Fruit fly (Drosophila melanogaster) whole organism, embryonic: ENCODE data around the gene CG6972.

Source experiments
- Atf6 ChIP-seq: fragments of 200-800 bp; sonication (Bioruptor generic); IDR thresholded peaks from 2 replicates; pipeline ENCODE4 v1.3.6; 2022; ENCODE audit warnings: missing biosample characterization, missing genetic modification characterization
- Bteb2 ChIP-seq: fragments of 200-800 bp; sonication (Bioruptor generic); optimal IDR thresholded peaks from 2 replicates; lab custom pipeline; 2016; ENCODE audit warnings: missing biosample characterization, missing genetic modification characterization
- CG10209 ChIP-seq: fragments of 200-800 bp; sonication (Bioruptor generic); optimal IDR thresholded peaks from 3 replicates; lab custom pipeline; 2017; ENCODE audit warnings: missing biosample characterization, mild to moderate bottlenecking, missing genetic modification characterization, missing genetic modification reagents
- CG10366 ChIP-seq: fragments of 200-800 bp; sonication (Bioruptor generic); IDR thresholded peaks from 2 replicates; pipeline ENCODE4 v1.3.6; 2022; ENCODE audit warnings: missing biosample characterization, missing genetic modification characterization
- CG11093 ChIP-seq: fragments of 200-800 bp; sonication (Bioruptor generic); IDR thresholded peaks from 3 replicates; pipeline ENCODE4 v1.3.6; 2022; ENCODE audit warnings: missing biosample characterization, missing genetic modification characterization
- CG11696 ChIP-seq: fragments of 200-800 bp; sonication (Bioruptor generic); IDR thresholded peaks from 2 replicates; pipeline ENCODE4 v1.3.6; 2022; ENCODE audit warnings: missing biosample characterization, missing genetic modification characterization
- CG12071 ChIP-seq: fragments of 200-800 bp; sonication (Bioruptor generic); optimal IDR thresholded peaks from 3 replicates; lab custom pipeline; 2018; ENCODE audit warnings: missing biosample characterization, mild to moderate bottlenecking, missing genetic modification characterization
- CG12299 ChIP-seq: fragments of 200-800 bp; sonication (Bioruptor generic); optimal IDR thresholded peaks from 2 replicates; lab custom pipeline; 2018; ENCODE audit warnings: missing biosample characterization, mild to moderate bottlenecking, missing genetic modification characterization
- CG12659 ChIP-seq: fragments of 200-800 bp; sonication (Bioruptor generic); optimal IDR thresholded peaks from 3 replicates; lab custom pipeline; 2017; ENCODE audit warnings: mild to moderate bottlenecking, missing biosample characterization, missing genetic modification reagents, missing genetic modification characterization
- CG16815 ChIP-seq: fragments of 200-800 bp; sonication (Bioruptor generic); optimal IDR thresholded peaks from 3 replicates; lab custom pipeline; 2017; ENCODE audit warnings: missing biosample characterization, mild to moderate bottlenecking, missing genetic modification characterization
- CG17829 ChIP-seq: fragments of 200-800 bp; optimal IDR thresholded peaks from 2 replicates; lab custom pipeline; 2019; ENCODE audit warnings: missing biosample characterization, mild to moderate bottlenecking, missing genetic modification characterization, moderate library complexity
- CG34376 ChIP-seq: fragments of 200-800 bp; sonication (Bioruptor generic); optimal IDR thresholded peaks from 2 replicates; lab custom pipeline; 2018; ENCODE audit warnings: missing biosample characterization, mild to moderate bottlenecking, missing genetic modification characterization
- CG3726 ChIP-seq: fragments of 200-800 bp; sonication (Bioruptor generic); IDR thresholded peaks from 3 replicates; pipeline ENCODE4, ENCODE4 v1.3.6; 2022; ENCODE audit warnings: missing biosample characterization, missing genetic modification characterization
- CG6854 ChIP-seq: fragments of 200-800 bp; sonication (Bioruptor generic); optimal IDR thresholded peaks from 3 replicates; lab custom pipeline; 2017; ENCODE audit warnings: missing biosample characterization, mild to moderate bottlenecking, missing genetic modification characterization
- CG8388 ChIP-seq: fragments of 200-800 bp; sonication (Bioruptor generic); optimal IDR thresholded peaks from 2 replicates; lab custom pipeline; 2019; ENCODE audit warnings: missing biosample characterization, mild to moderate bottlenecking, missing genetic modification characterization, moderate library complexity
- CG9727 ChIP-seq: fragments of 200-800 bp; sonication (Bioruptor generic); optimal IDR thresholded peaks from 3 replicates; lab custom pipeline; 2017; ENCODE audit warnings: missing biosample characterization, mild to moderate bottlenecking, missing genetic modification characterization
- CG9797 ChIP-seq: fragments of 200-800 bp; sonication (Bioruptor generic); optimal IDR thresholded peaks from 3 replicates; lab custom pipeline; 2018; ENCODE audit warnings: missing biosample characterization, mild to moderate bottlenecking, missing genetic modification characterization
- Doc3 ChIP-seq: fragments of 200-800 bp; sonication (Bioruptor generic); IDR thresholded peaks from 3 replicates; pipeline ENCODE4 v1.3.6; 2022; ENCODE audit warnings: missing biosample characterization, missing genetic modification characterization; ENCODE audit not compliant: partially characterized antibody
- Eip74EF ChIP-seq, 2 experiments: fragments of 200-800 bp in 1 of 2; fragments of >200 bp in 1 of 2; sonication (Bioruptor generic) in 1 of 2; optimal IDR thresholded peaks; 2 replicates each; lab custom pipeline; 2017 to 2019; ENCODE audit warnings: missing biosample characterization in 2 of 2, missing genetic modification characterization in 2 of 2, mild to moderate bottlenecking in 1 of 2, moderate library complexity in 1 of 2
- HLH4C ChIP-seq: fragments of 200-800 bp; sonication (Bioruptor generic); IDR thresholded peaks from 3 replicates; pipeline ENCODE4 v1.3.6; 2022; ENCODE audit warnings: missing biosample characterization, missing genetic modification characterization; ENCODE audit not compliant: partially characterized antibody
- HLHmδ ChIP-seq: fragments of 200-800 bp; sonication (Bioruptor generic); optimal IDR thresholded peaks from 2 replicates; lab custom pipeline; 2018; ENCODE audit warnings: missing biosample characterization, mild to moderate bottlenecking, missing genetic modification characterization, moderate library complexity
- NC2α ChIP-seq: fragments of 200-800 bp; sonication (Bioruptor generic); optimal IDR thresholded peaks from 2 replicates; lab custom pipeline; 2016; ENCODE audit warnings: missing biosample characterization, missing genetic modification characterization
- Neu2 ChIP-seq: fragments of 200-800 bp; sonication (Bioruptor generic); optimal IDR thresholded peaks from 3 replicates; lab custom pipeline; 2016; ENCODE audit warnings: missing biosample characterization, missing genetic modification characterization, borderline replicate concordance
- Nf-YA ChIP-seq: fragments of 200-800 bp; sonication (Bioruptor generic); IDR thresholded peaks from 2 replicates; pipeline ENCODE4 v1.3.6; 2022; ENCODE audit warnings: missing biosample characterization, missing genetic modification characterization
- Tbp ChIP-seq: fragments of >200 bp; optimal IDR thresholded peaks from 2 replicates; lab custom pipeline; 2018; ENCODE audit warnings: missing biosample characterization, missing genetic modification characterization
- Xbp1 ChIP-seq: fragments of 200-800 bp; sonication (Bioruptor generic); optimal IDR thresholded peaks from 3 replicates; lab custom pipeline; 2016; ENCODE audit warnings: missing biosample characterization, mild to moderate bottlenecking, missing genetic modification characterization
- ac ChIP-seq: fragments of 200-800 bp; sonication (Bioruptor generic); optimal IDR thresholded peaks from 3 replicates; lab custom pipeline; 2017; ENCODE audit warnings: missing biosample characterization, mild to moderate bottlenecking, missing genetic modification characterization
- al ChIP-seq: fragments of 200-800 bp; sonication (Bioruptor generic); IDR thresholded peaks from 2 replicates; pipeline ENCODE4 v1.3.6; 2022; ENCODE audit warnings: missing biosample characterization, missing genetic modification characterization
- bowl ChIP-seq: fragments of 200-800 bp; sonication (Bioruptor generic); IDR thresholded peaks from 2 replicates; pipeline ENCODE4 v1.3.6; 2022; ENCODE audit warnings: missing biosample characterization, missing genetic modification characterization
- bsh ChIP-seq, 2 experiments: fragments of 200-800 bp; sonication (Bioruptor generic); optimal IDR thresholded peaks; 2 replicates each; lab custom pipeline; 2017 to 2018; ENCODE audit warnings: mild to moderate bottlenecking in 2 of 2, missing biosample characterization in 2 of 2, missing genetic modification characterization in 2 of 2, moderate library complexity in 1 of 2
- chinmo ChIP-seq: fragments of 200-800 bp; sonication (Bioruptor generic); IDR thresholded peaks from 4 replicates; pipeline ENCODE4 v1.3.6; 2022; ENCODE audit warnings: missing biosample characterization, missing genetic modification characterization; ENCODE audit not compliant: partially characterized antibody
- chm ChIP-seq: fragments of 200-800 bp; sonication (Bioruptor generic); IDR thresholded peaks from 2 replicates; pipeline ENCODE4 v1.3.6; 2022; ENCODE audit warnings: missing biosample characterization, missing genetic modification characterization
- crol ChIP-seq: fragments of 200-800 bp; sonication (Bioruptor generic); IDR thresholded peaks from 2 replicates; pipeline ENCODE4 v1.3.6; 2022; ENCODE audit warnings: missing biosample characterization, missing genetic modification characterization
- gsb ChIP-seq: fragments of 200-800 bp; sonication (Bioruptor generic); IDR thresholded peaks from 2 replicates; pipeline ENCODE4 v1.3.6; 2022; ENCODE audit warnings: missing biosample characterization, missing genetic modification characterization
- inv ChIP-seq: fragments of 200-800 bp; sonication (Bioruptor generic); IDR thresholded peaks from 2 replicates; pipeline ENCODE4 v1.3.6; 2022; ENCODE audit warnings: missing biosample characterization, missing genetic modification characterization; ENCODE audit not compliant: partially characterized antibody
- jumu ChIP-seq: fragments of 200-800 bp; sonication (Bioruptor generic); optimal IDR thresholded peaks from 3 replicates; lab custom pipeline; 2016; ENCODE audit warnings: missing biosample characterization, missing genetic modification characterization
- kah ChIP-seq: fragments of 200-800 bp; sonication (Bioruptor generic); optimal IDR thresholded peaks from 2 replicates; lab custom pipeline; 2018; ENCODE audit warnings: missing biosample characterization, mild to moderate bottlenecking, missing genetic modification characterization
- mld ChIP-seq: fragments of 200-800 bp; sonication (Bioruptor generic); IDR thresholded peaks from 3 replicates; pipeline ENCODE4 v1.3.6; 2022; ENCODE audit warnings: missing biosample characterization, missing genetic modification characterization; ENCODE audit not compliant: partially characterized antibody
- nmo ChIP-seq: fragments of 200-800 bp; sonication (Bioruptor generic); optimal IDR thresholded peaks from 2 replicates; lab custom pipeline; 2018; ENCODE audit warnings: missing biosample characterization, mild to moderate bottlenecking, missing genetic modification characterization, moderate library complexity
- p53 ChIP-seq: fragments of 200-800 bp; sonication (Bioruptor generic); optimal IDR thresholded peaks from 2 replicates; lab custom pipeline; 2016; ENCODE audit warnings: missing biosample characterization, missing genetic modification characterization
- pan ChIP-seq, 4 experiments: fragments of >200 bp in 3 of 4; fragments of 200-800 bp in 1 of 4; sonication (Bioruptor generic) in 1 of 4; optimal IDR thresholded peaks in 3 of 4; IDR thresholded peaks in 1 of 4; 2 replicates each; pipeline versions ENCODE4 v1.3.6 to Lab custom; 2017 to 2022; ENCODE audit warnings: missing biosample characterization in 2 of 4, missing genetic modification characterization in 2 of 4, mixed read lengths in 1 of 4
- ro ChIP-seq: fragments of 200-800 bp; sonication (Bioruptor generic); IDR thresholded peaks from 2 replicates; pipeline ENCODE4 v1.3.6; 2022; ENCODE audit warnings: missing biosample characterization, missing genetic modification characterization
- slbo ChIP-seq: fragments of 200-800 bp; sonication (Bioruptor generic); IDR thresholded peaks from 2 replicates; pipeline ENCODE4 v1.3.6; 2022; ENCODE audit warnings: missing biosample characterization, missing genetic modification characterization
- sob ChIP-seq: fragments of 200-800 bp; sonication (Bioruptor generic); IDR thresholded peaks from 2 replicates; pipeline ENCODE4 v1.3.6; 2022; ENCODE audit warnings: missing biosample characterization, missing genetic modification characterization
- ssp ChIP-seq: fragments of 200-800 bp; sonication (Bioruptor generic); IDR thresholded peaks from 2 replicates; pipeline ENCODE4 v1.3.6; 2022; ENCODE audit warnings: missing biosample characterization, missing genetic modification characterization
- sug ChIP-seq: fragments of 200-800 bp; optimal IDR thresholded peaks from 2 replicates; lab custom pipeline; 2019; ENCODE audit warnings: missing biosample characterization, mild to moderate bottlenecking, missing genetic modification characterization, moderate library complexity
- tap ChIP-seq: fragments of 200-800 bp; optimal IDR thresholded peaks from 3 replicates; lab custom pipeline; 2019; ENCODE audit warnings: missing biosample characterization, mild to moderate bottlenecking, missing genetic modification characterization, moderate library complexity
- tio ChIP-seq: fragments of 200-800 bp; sonication (Bioruptor generic); optimal IDR thresholded peaks from 2 replicates; lab custom pipeline; 2017; ENCODE audit warnings: missing biosample characterization, missing genetic modification characterization, inconsistent platforms
- tna ChIP-seq: fragments of 200-800 bp; sonication (Bioruptor generic); IDR thresholded peaks from 2 replicates; pipeline ENCODE4 v1.3.6; 2022; ENCODE audit warnings: missing biosample characterization, missing genetic modification characterization; ENCODE audit not compliant: partially characterized antibody
- zfh2 ChIP-seq: fragments of 200-800 bp; sonication (Bioruptor generic); optimal IDR thresholded peaks from 2 replicates; lab custom pipeline; 2016; ENCODE audit warnings: missing biosample characterization, missing genetic modification characterization

Gene CG6972

dm6 chr3R:22720808-22721306, 19.1 kb downstream of the CG6972 start, which contains the start of gene wge (continued):
- TF ChIP-seq HLH4C (GFP tag; lab: Robert Waterston, UW): peak; percentile 63; the same call in 2 of the 3 replicates
- TF ChIP-seq mld (GFP tag; lab: Robert Waterston, UW): peak; percentile 55; the same call in 1 of the 3 replicates
- no peak for TF ChIP-seq CG12071 (GFP tag; lab: Kevin White, UChicago)
- peak; percentile 58; the same call in 1 of the 2 replicates for TF ChIP-seq tna (GFP tag; lab: Robert Waterston, UW)
- peak; percentile 65 for TF ChIP-seq CG9797
- no peak for TF ChIP-seq crol
- no peak for TF ChIP-seq CG9727 (GFP tag; lab: Kevin White, UChicago)
- TF ChIP-seq CG11696 (GFP tag; lab: Robert Waterston, UW): no peak
- TF ChIP-seq CG12659: peak; percentile 30
- TF ChIP-seq Xbp1 (GFP tag; lab: Kevin White, UChicago): no peak
- no peak for TF ChIP-seq p53 (GFP tag; lab: Kevin White, UChicago)
- no peak for TF ChIP-seq Atf6 (GFP tag; lab: Robert Waterston, UW)
- TF ChIP-seq CG10366 (GFP tag; lab: Robert Waterston, UW): no peak
- peak in 1 of 2 experiments; percentile 94 for TF ChIP-seq bsh (GFP tag; optimal IDR thresholded peaks at IDR 0.05; lab: Kevin White, UChicago)
- TF ChIP-seq chm (GFP tag; lab: Robert Waterston, UW): no peak
- no peak for TF ChIP-seq tap (tag; lab: Kevin White, UChicago)
- no peak for TF ChIP-seq CG11093 (GFP tag; lab: Robert Waterston, UW)
- no peak for TF ChIP-seq CG10209 (GFP tag; lab: Kevin White, UChicago)
- TF ChIP-seq CG12299 (tag; lab: Kevin White, UChicago): no peak
- TF ChIP-seq CG6854 (GFP tag; lab: Kevin White, UChicago): no peak
- TF ChIP-seq Doc3: peak; percentile 44; the same call in 2 of the 3 replicates
- TF ChIP-seq pan (optimal IDR thresholded peaks at IDR 0.05; lab: Kevin White, UChicago): no peak
- TF ChIP-seq pan (GFP tag; optimal IDR thresholded peaks at IDR 0.05 in 1 of 2, IDR thresholded peaks at IDR 0.05 in 1 of 2): no peak
- TF ChIP-seq ro (GFP tag; lab: Robert Waterston, UW): no peak
- TF ChIP-seq kah (GFP tag; lab: Kevin White, UChicago): no peak
- TF ChIP-seq CG17829: peak; percentile 25
- no peak for TF ChIP-seq CG3726 (GFP tag; lab: Robert Waterston, UW)
- TF ChIP-seq ac: no peak
- TF ChIP-seq Eip74EF (GFP tag; optimal IDR thresholded peaks at IDR 0.05; lab: Kevin White, UChicago): no peak
- TF ChIP-seq sob (GFP tag; lab: Robert Waterston, UW): no peak
- TF ChIP-seq nmo: peak; percentile 21
- TF ChIP-seq sug (tag; lab: Kevin White, UChicago): peak; percentile 5
- no peak for TF ChIP-seq CG34376 (GFP tag; lab: Kevin White, UChicago)
- no peak for TF ChIP-seq zfh2 (GFP tag; lab: Kevin White, UChicago)
- no peak for TF ChIP-seq jumu (GFP tag; lab: Kevin White, UChicago)
- TF ChIP-seq Nf-YA (GFP tag; lab: Robert Waterston, UW): no peak
- no peak for TF ChIP-seq Neu2
- TF ChIP-seq ssp (GFP tag; lab: Robert Waterston, UW): no peak
- TF ChIP-seq tio (GFP tag; lab: Kevin White, UChicago): no peak
- TF ChIP-seq NC2α (GFP tag; lab: Kevin White, UChicago): no peak
- TF ChIP-seq gsb (GFP tag; lab: Robert Waterston, UW): no peak
- no peak for TF ChIP-seq Tbp (GFP tag; lab: Kevin White, UChicago)
- no peak for TF ChIP-seq HLHmδ
- TF ChIP-seq chinmo (GFP tag; lab: Robert Waterston, UW): peak; percentile 71; the same call in 1 of the 4 replicates
- TF ChIP-seq CG16815: no peak
- TF ChIP-seq al (GFP tag; lab: Robert Waterston, UW): no peak
- no peak for TF ChIP-seq inv (GFP tag; lab: Robert Waterston, UW)
- no peak for TF ChIP-seq bowl (GFP tag; lab: Robert Waterston, UW)
- no peak for TF ChIP-seq Bteb2 (GFP tag; lab: Kevin White, UChicago)
- TF ChIP-seq CG8388 (GFP tag; lab: Kevin White, UChicago): no peak
- TF ChIP-seq slbo (GFP tag; lab: Robert Waterston, UW): no peak
